Worm (Caenorhabditis elegans): ENCODE measurements around the gene bed-2.

bed-2 gene

DNA sequence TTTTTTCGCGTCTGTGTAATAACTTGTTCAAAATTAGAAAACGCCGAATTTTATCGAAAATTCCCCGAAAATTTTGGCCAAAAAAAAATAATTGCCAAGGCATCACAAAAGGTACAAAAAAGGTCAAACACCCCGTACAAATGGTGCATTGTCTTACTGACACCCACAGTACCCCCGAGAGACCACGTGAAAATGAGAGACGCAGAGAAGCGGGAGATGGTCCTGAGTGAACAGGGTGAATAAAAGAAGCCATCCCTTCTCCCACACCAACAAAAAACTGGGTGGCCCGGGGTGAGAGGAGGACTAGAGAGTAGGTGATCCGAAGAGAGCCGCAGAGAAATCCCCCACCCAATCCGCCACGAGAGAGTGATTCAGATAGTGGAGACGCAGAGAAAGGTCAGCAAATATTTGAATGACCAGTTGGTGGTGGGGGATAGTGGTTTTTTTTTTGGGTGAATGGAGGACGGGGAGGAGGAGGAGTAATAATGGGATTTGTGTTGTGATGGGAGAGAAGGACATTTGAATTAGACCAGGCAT, 10.8 kb upstream of the bed-2 start:
- TF ChIP-seq blmp-1 (tag; optimal IDR thresholded peaks at IDR 0.05; ENCODE audit: insufficient read depth) (no peak), Y55F3AM.14 (GFP tag; optimal IDR thresholded peaks at IDR 0.05) (no peak), F13H6.1 (tag; optimal IDR thresholded peaks at IDR 0.05) (no peak), sma-3 (GFP tag; optimal IDR thresholded peaks at IDR 0.05) (no peak), ceh-16 (tag; optimal IDR thresholded peaks at IDR 0.05) (no peak), alr-1 (tag; optimal IDR thresholded peaks at IDR 0.05) (no peak), snpc-4 (tag; optimal IDR thresholded peaks at IDR 0.05) (no peak), nhr-25 (tag; optimal IDR thresholded peaks at IDR 0.05) (no peak), sma-9 (GFP tag; optimal IDR thresholded peaks at IDR 0.05) (no peak), sma-9 (tag; optimal IDR thresholded peaks at IDR 0.05) (no peak), nhr-129 (tag; optimal IDR thresholded peaks at IDR 0.05) (no peak), nhr-10 (tag; optimal IDR thresholded peaks at IDR 0.05) (no peak), nhr-11 (tag; optimal IDR thresholded peaks at IDR 0.05) (no peak), zag-1 (tag; optimal IDR thresholded peaks at IDR 0.05) (no peak), C34F6.9 (tag; optimal IDR thresholded peaks at IDR 0.05) (no peak), unc-39 (tag; optimal IDR thresholded peaks at IDR 0.05) (no peak), aly-2 (tag; optimal IDR thresholded peaks at IDR 0.05) (no peak)

DNA sequence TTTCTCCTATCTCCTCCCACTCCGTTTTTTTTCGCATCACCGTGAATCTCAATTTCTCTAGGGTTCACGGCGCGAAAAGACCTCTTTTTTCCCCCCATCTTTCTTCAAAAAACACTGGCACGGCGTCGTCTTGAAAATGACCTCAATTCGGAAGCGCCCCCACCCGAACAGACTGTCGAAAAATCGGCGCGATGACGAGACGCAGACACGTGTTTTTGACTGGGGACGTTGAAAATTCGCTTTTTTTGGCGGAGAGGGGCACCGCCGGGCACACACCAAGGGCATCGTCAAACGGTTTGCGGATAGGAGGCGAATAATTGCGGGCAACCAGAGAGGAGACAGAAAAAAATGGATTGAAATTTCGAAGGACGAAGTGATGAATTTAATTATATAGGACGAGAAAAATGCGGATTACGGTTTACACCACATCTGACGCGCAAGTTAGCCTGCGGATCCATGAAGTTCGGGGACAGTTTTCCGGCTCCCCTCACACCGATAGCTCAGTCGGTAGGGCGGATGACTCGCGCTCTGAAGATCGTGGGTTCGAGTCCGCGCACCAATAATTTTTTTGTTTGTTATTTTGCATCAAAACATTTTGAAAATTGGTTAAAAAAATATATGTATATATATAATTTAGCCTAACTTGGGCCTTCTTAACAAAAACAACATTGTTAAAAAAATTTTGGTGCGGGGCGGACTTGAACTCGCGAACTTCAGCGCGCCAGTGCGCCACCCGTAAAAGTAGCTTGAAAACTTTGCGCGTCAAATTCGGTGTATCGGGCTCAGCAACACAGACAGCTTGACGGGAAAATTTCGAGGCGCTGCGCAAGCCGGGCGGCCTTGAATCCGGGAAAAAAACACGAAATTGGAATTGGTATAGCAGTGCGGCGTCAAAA, 8.1 kb upstream of the bed-2 start:
- TF ChIP-seq aly-2 (tag; optimal IDR thresholded peaks at IDR 0.05) (no peak), ztf-4 (tag; optimal IDR thresholded peaks at IDR 0.05) (no peak), fos-1 (tag; optimal IDR thresholded peaks at IDR 0.05) (peak; percentile 11), nhr-25 (tag; optimal IDR thresholded peaks at IDR 0.05) (peak; percentile 33), egl-27 (tag; optimal IDR thresholded peaks at IDR 0.05) (no peak)

DNA sequence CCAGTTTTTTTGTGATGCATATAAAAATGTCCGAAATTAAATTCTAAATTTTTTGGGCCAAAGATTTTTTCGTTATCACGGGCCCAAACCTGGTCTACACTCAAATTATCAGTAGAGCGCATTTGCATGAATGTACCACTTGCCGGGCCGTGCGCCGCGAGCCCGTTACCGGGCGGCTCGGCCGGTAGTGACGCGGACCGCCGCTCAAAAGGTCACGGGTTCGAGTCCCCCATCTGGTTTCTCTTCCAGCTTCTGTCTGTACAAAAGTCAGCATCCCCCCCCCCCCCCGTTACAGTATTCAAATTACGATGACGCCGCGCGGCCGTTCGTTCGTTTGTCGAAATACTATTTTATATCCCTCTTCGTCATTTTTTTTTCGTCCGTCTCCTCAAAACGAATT, 6.7 kb upstream of the bed-2 start:
- no peak for TF ChIP-seq F13H6.1 (tag; optimal IDR thresholded peaks at IDR 0.05)
- no peak for TF ChIP-seq lin-11 (tag; optimal IDR thresholded peaks at IDR 0.05)
- no peak for TF ChIP-seq ama-1 (optimal IDR thresholded peaks at IDR 0.05)
- no peak for TF ChIP-seq ZK546.5 (tag; optimal IDR thresholded peaks at IDR 0.05)
- TF ChIP-seq mdl-1 (tag; optimal IDR thresholded peaks at IDR 0.05) = no peak

DNA sequence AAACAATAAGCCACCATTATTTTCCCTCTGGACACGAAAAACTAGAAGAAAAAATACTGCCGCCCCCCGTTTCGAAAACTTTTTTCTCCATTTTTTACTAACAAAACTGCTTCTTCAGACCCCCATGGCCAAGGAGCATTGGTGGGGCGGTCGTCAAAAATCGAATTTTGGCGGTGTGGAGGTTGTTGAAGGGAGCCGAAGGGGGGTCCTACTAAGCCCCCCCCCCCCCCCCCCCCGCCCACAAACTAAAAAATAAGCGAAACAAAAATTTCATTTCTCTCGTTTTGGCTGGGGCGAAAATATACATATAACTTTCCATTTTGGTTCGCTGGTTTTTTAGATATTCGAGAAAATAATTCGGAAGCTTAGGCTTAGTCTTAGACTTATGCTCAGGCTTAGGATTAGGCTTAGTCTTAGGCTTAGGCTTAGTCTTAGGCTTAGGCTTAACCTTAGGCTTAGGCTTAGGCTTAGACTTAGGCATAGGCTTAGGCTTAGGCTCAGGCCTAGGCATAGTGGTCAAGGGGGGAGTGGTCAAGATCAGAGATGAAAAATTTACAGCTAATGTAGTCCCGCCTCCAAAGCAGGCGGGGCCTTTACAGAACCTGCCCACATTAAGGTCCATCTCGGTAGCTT, 4.2 kb upstream of the bed-2 start:
- no peak for TF ChIP-seq nhr-77 (tag; optimal IDR thresholded peaks at IDR 0.05)

DNA sequence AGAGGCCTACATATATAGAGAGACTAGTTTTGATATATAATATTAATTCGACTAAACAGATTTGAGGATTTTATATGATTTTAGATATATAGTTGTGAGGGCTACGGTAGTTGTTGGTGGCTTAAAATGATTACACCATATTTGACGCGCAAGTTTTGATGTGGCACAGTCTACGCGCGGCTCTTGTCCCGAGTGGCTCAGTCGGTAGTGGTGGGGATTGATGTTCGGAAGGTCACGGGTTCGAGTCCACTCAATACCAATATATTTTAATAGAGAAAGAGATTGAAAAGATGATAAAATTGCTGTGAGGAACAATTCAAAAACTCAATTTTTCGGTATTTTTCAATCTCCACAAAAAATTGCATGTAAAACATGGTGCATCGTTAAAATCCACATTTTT, 2.3 kb upstream of the bed-2 start:
- no peak for TF ChIP-seq sma-3 (GFP tag; optimal IDR thresholded peaks at IDR 0.05)
- TF ChIP-seq aly-2 (tag; optimal IDR thresholded peaks at IDR 0.05) = no peak
- TF ChIP-seq ztf-11 (tag; optimal IDR thresholded peaks at IDR 0.05) = no peak
- TF ChIP-seq nhr-10 (tag; optimal IDR thresholded peaks at IDR 0.05) = no peak
- no peak for TF ChIP-seq sem-4 (tag; optimal IDR thresholded peaks at IDR 0.05)
- TF ChIP-seq elt-1 (tag; optimal IDR thresholded peaks at IDR 0.05) = no peak
- TF ChIP-seq ZK546.5 (tag; optimal IDR thresholded peaks at IDR 0.05) = no peak
- TF ChIP-seq nhr-129 (tag; optimal IDR thresholded peaks at IDR 0.05) = no peak

DNA sequence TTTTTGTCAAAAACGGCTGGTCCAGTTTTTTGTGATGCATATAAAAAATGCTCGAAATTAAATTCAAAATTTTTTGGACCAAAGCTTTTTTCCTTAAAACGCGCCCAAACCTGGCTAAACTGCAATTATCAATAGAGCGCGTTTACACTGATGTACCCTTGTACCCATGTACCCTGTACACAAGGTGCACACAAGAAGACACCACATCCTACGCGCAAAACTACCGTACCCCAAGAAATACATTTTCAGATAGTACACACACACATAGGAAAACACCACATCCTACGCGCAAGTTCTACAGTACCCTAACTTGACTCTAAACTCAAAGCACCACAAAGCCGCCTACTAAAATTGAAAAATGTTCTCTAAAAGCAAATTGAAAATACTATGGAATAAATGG, 728 bp upstream of the bed-2 start:
- TF ChIP-seq fos-1 (tag; optimal IDR thresholded peaks at IDR 0.05) (no peak), lsy-2 (tag; optimal IDR thresholded peaks at IDR 0.05) (peak in 1 of 2 experiments; percentile 20)
